Worm (Caenorhabditis elegans): ENCODE measurements around the gene lab-2.

DNA sequence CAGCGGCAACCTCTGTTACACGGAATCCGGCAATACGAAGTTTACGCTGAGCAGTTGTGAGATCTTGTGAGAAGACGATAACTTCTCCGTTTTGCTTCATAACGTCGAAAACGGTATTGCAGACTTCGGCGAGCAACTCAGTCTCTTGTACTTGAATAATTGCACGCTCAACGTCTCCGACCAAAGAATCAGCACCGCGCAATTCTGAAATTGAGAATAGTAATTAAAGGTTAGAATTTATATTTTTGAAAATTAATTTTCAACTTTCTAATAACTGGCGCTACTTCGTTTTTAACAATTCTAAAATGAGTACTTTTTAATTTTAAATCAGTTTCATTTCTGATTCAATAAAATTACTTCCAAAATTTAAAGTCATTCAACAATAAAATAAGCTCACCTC is 49.1 kb upstream of the lab-2 start:
- TF ChIP-seq xnd-1 (tag; optimal IDR thresholded peaks at IDR 0.05) (no peak), bed-2 (GFP tag; IDR thresholded peaks at IDR 0.05) (no peak), hlh-12 (tag; optimal IDR thresholded peaks at IDR 0.05) (no peak), snpc-1.3 (tag; optimal IDR thresholded peaks at IDR 0.05; ENCODE audit: insufficient read depth) (no peak)
